Worm (Caenorhabditis elegans) whole organism, L2 larva: ENCODE results near the gene K01D12.9.

ENCODE experiments used
- R02D3.7 ChIP-seq: fragments of 150-350 bp; optimal IDR thresholded peaks from 2 replicates; lab custom pipeline; 2014; ENCODE audit warnings: missing biosample characterization, missing genetic modification characterization
- ama-1 ChIP-seq: fragments of 150-350 bp; optimal IDR thresholded peaks from 2 replicates; lab custom pipeline; 2018; ENCODE audit warnings: inconsistent platforms
- ceh-82 ChIP-seq: fragments of 150-350 bp; optimal IDR thresholded peaks from 2 replicates; lab custom pipeline; 2014; ENCODE audit warnings: missing biosample characterization, missing genetic modification characterization
- elt-1 ChIP-seq: fragments of 150-350 bp; optimal IDR thresholded peaks from 2 replicates; lab custom pipeline; 2014; ENCODE audit warnings: missing biosample characterization, missing genetic modification characterization
- lin-39 ChIP-seq: fragments of 150-350 bp; optimal IDR thresholded peaks from 2 replicates; lab custom pipeline; 2014; ENCODE audit warnings: missing biosample characterization, missing genetic modification reagents, missing genetic modification characterization
- nhr-11 ChIP-seq: fragments of 150-350 bp; optimal IDR thresholded peaks from 2 replicates; lab custom pipeline; 2014; ENCODE audit warnings: missing biosample characterization, missing genetic modification characterization
- nhr-129 ChIP-seq: fragments of 150-350 bp; optimal IDR thresholded peaks from 2 replicates; lab custom pipeline; 2014; ENCODE audit warnings: missing biosample characterization, missing genetic modification characterization
- nhr-237 ChIP-seq: fragments of 150-350 bp; optimal IDR thresholded peaks from 2 replicates; lab custom pipeline; 2014; ENCODE audit warnings: missing biosample characterization, missing genetic modification characterization
- nhr-77 ChIP-seq: fragments of 150-350 bp; optimal IDR thresholded peaks from 2 replicates; lab custom pipeline; 2014; ENCODE audit warnings: missing biosample characterization, missing genetic modification characterization
- peb-1 ChIP-seq: fragments of 150-350 bp; optimal IDR thresholded peaks from 2 replicates; lab custom pipeline; 2014; ENCODE audit warnings: missing biosample characterization, missing genetic modification characterization
- skn-1 ChIP-seq: sonication (generic microtip); optimal IDR thresholded peaks from 2 replicates; lab custom pipeline; 2017; ENCODE audit warnings: missing biosample characterization, missing genetic modification characterization
- unc-55 ChIP-seq: fragments of 150-350 bp; sonication (generic microtip); optimal IDR thresholded peaks from 3 replicates; lab custom pipeline; 2014; ENCODE audit warnings: missing biosample characterization, missing genetic modification reagents, missing genetic modification characterization
- unc-62 ChIP-seq: fragments of 150-350 bp; optimal IDR thresholded peaks from 2 replicates; lab custom pipeline; 2014; ENCODE audit warnings: missing biosample characterization, missing genetic modification reagents, missing genetic modification characterization
- ztf-11 ChIP-seq: sonication (generic microtip); optimal IDR thresholded peaks from 2 replicates; lab custom pipeline; 2017; ENCODE audit warnings: missing biosample characterization, missing genetic modification characterization

ce11 chrV:12441420-12441819 lies 37.0 kb upstream of the K01D12.9 start, which contains the start of gene pals-37:
- no peak for TF ChIP-seq ceh-82 (tag; lab: Kevin White, UChicago)
- no peak for TF ChIP-seq unc-62 (GFP tag; lab: Kevin White, UChicago)
- no peak for TF ChIP-seq skn-1
- TF ChIP-seq R02D3.7, result no peak
- TF ChIP-seq nhr-77 (tag; lab: Kevin White, UChicago), result no peak
- TF ChIP-seq nhr-237, result no peak
- TF ChIP-seq lin-39 (tag; lab: Kevin White, UChicago), result no peak
- no peak for TF ChIP-seq peb-1 (tag; lab: Kevin White, UChicago)
- TF ChIP-seq elt-1 (tag; lab: Kevin White, UChicago), result no peak
- no peak for TF ChIP-seq unc-55
- no peak for TF ChIP-seq ztf-11 (tag; lab: Kevin White, UChicago)
- no peak for TF ChIP-seq nhr-129 (tag; lab: Kevin White, UChicago)
- no peak for TF ChIP-seq nhr-11 (tag; lab: Kevin White, UChicago)
- no peak for TF ChIP-seq ama-1
